Worm (Caenorhabditis elegans): ENCODE results near the gene ufbp-1.

ufbp-1 gene

ce11 chrIII:8479322-8479864 is 36.0 kb upstream of the ufbp-1 start:
- TF ChIP-seq D1046.2 (GFP tag; IDR thresholded peaks at IDR 0.05): no peak
- TF ChIP-seq dmd-6 (GFP tag; IDR thresholded peaks at IDR 0.05): peak; percentile 61
- no peak for TF ChIP-seq rbr-2 (tag; optimal IDR thresholded peaks at IDR 0.05)
- no peak for TF ChIP-seq lin-15B (tag; optimal IDR thresholded peaks at IDR 0.05)
- TF ChIP-seq nhr-77 (tag; optimal IDR thresholded peaks at IDR 0.05): no peak
- no peak for TF ChIP-seq aha-1 (tag)
- no peak for TF ChIP-seq ces-1 (GFP tag; optimal IDR thresholded peaks at IDR 0.05)
- TF ChIP-seq zfp-3 (GFP tag; conservative IDR thresholded peaks at IDR 0.05): no peak
- TF ChIP-seq zag-1 (tag; optimal IDR thresholded peaks at IDR 0.05): no peak
- TF ChIP-seq pqm-1 (tag; optimal IDR thresholded peaks at IDR 0.05): peak; percentile 24
- peak; percentile 3 for TF ChIP-seq T20F7.1 (GFP tag; optimal IDR thresholded peaks at IDR 0.05)
- TF ChIP-seq aly-2 (tag; optimal IDR thresholded peaks at IDR 0.05): no peak
- TF ChIP-seq nhr-28 (tag; optimal IDR thresholded peaks at IDR 0.05): peak; percentile 16
- no peak for TF ChIP-seq ceh-20 (GFP tag; IDR thresholded peaks at IDR 0.05)
- peak in 1 of 2 experiments; percentile 48 for TF ChIP-seq unc-62 (GFP tag; optimal IDR thresholded peaks at IDR 0.05 in 1 of 2)
- no peak for TF ChIP-seq unc-62 (tag; optimal IDR thresholded peaks at IDR 0.05)
- no peak for TF ChIP-seq gei-8 (GFP tag; optimal IDR thresholded peaks at IDR 0.05)
- TF ChIP-seq fkh-10 (GFP tag; optimal IDR thresholded peaks at IDR 0.05): no peak
- no peak for TF ChIP-seq hif-1 (tag; optimal IDR thresholded peaks at IDR 0.05)
- TF ChIP-seq mdl-1 (tag; optimal IDR thresholded peaks at IDR 0.05): no peak
- peak; percentile 15; the same call in 1 of the 2 replicates for TF ChIP-seq lin-1 (GFP tag; IDR thresholded peaks at IDR 0.05)
- TF ChIP-seq hlh-11 (tag; optimal IDR thresholded peaks at IDR 0.05): peak; percentile 42
- TF ChIP-seq nhr-48 (tag; optimal IDR thresholded peaks at IDR 0.05): no peak
- no peak for TF ChIP-seq madf-5 (GFP tag; IDR thresholded peaks at IDR 0.05)
- TF ChIP-seq mes-2 (tag; optimal IDR thresholded peaks at IDR 0.05; ENCODE audit: poor library complexity, severe bottlenecking): no peak
- TF ChIP-seq nhr-237 (tag; optimal IDR thresholded peaks at IDR 0.05): no peak
- TF ChIP-seq lin-38 (GFP tag; IDR thresholded peaks at IDR 0.05): peak; percentile 64
- TF ChIP-seq ceh-62 (tag; optimal IDR thresholded peaks at IDR 0.05): no peak

- no peak for TF ChIP-seq ama-1 (optimal IDR thresholded peaks at IDR 0.05)
- TF ChIP-seq tag-97 (GFP tag; IDR thresholded peaks at IDR 0.05): no peak
- TF ChIP-seq spr-1 (tag; optimal IDR thresholded peaks at IDR 0.05): no peak
- no peak for TF ChIP-seq nhr-237 (tag; optimal IDR thresholded peaks at IDR 0.05)
- no peak for TF ChIP-seq nhr-25 (tag; optimal IDR thresholded peaks at IDR 0.05; ENCODE audit: borderline replicate concordance, insufficient read depth)
- TF ChIP-seq skn-1 (tag; optimal IDR thresholded peaks at IDR 0.05): no peak
- TF ChIP-seq Y105C5A.15 (GFP tag; IDR thresholded peaks at IDR 0.05): no peak
- TF ChIP-seq lsy-2 (tag; optimal IDR thresholded peaks at IDR 0.05): no peak
- TF ChIP-seq lin-38 (GFP tag; IDR thresholded peaks at IDR 0.05): no peak
- TF ChIP-seq duxl-1 (tag; optimal IDR thresholded peaks at IDR 0.05; ENCODE audit: poor library complexity): no peak
- no peak for TF ChIP-seq nhr-76 (tag; optimal IDR thresholded peaks at IDR 0.05)
- TF ChIP-seq mdt-29 (GFP tag; IDR thresholded peaks at IDR 0.05): no peak
- TF ChIP-seq attf-4 (tag; optimal IDR thresholded peaks at IDR 0.05): no peak
- peak; percentile 79 for TF ChIP-seq egl-43 (GFP tag; IDR thresholded peaks at IDR 0.05)
- no peak for TF ChIP-seq nhr-41 (GFP tag; IDR thresholded peaks at IDR 0.05)
- TF ChIP-seq egl-27 (tag; optimal IDR thresholded peaks at IDR 0.05): no peak
- TF ChIP-seq ceh-44 (GFP tag; IDR thresholded peaks at IDR 0.05): no peak
- TF ChIP-seq pha-4 (GFP tag; IDR thresholded peaks at IDR 0.05): no peak
- no peak for TF ChIP-seq pha-4 (tag; optimal IDR thresholded peaks at IDR 0.05)
- no peak for TF ChIP-seq nhr-6 (tag; optimal IDR thresholded peaks at IDR 0.05)
- TF ChIP-seq snpc-4 (tag; optimal IDR thresholded peaks at IDR 0.05): no peak
- no peak for TF ChIP-seq F10B5.3 (tag; optimal IDR thresholded peaks at IDR 0.05)
- no peak for TF ChIP-seq lin-39 (tag; optimal IDR thresholded peaks at IDR 0.05)
- no peak for TF ChIP-seq nhr-102 (tag; optimal IDR thresholded peaks at IDR 0.05)
- no peak for TF ChIP-seq gei-8 (GFP tag; optimal IDR thresholded peaks at IDR 0.05)
- TF ChIP-seq dmd-8 (GFP tag; IDR thresholded peaks at IDR 0.05): peak; percentile 75
- peak; percentile 72 for TF ChIP-seq snpc-1.2 (GFP tag; IDR thresholded peaks at IDR 0.05)
- TF ChIP-seq rbr-2 (tag; optimal IDR thresholded peaks at IDR 0.05): no peak
- no peak for TF ChIP-seq ceh-28 (tag; optimal IDR thresholded peaks at IDR 0.05)
Measured at ce11 chrIII:8473292-8473691, 29.9 kb upstream of the ufbp-1 start.

Data from whole organism, L4 larva.